Fruit fly (Drosophila melanogaster): ENCODE results near the gene Ccp84Ab.

Ccp84Ab gene

dm6 chr3R:6692432-6692831, 10.2 kb downstream of the Ccp84Ab start, which contains the start of gene Ccp84Ad:
TSS of gene Ccp84Ad (plus strand) at chr3R:6692732.
- no peak for TF ChIP-seq Pif1B (GFP tag; optimal IDR thresholded peaks at IDR 0.05)

DNA sequence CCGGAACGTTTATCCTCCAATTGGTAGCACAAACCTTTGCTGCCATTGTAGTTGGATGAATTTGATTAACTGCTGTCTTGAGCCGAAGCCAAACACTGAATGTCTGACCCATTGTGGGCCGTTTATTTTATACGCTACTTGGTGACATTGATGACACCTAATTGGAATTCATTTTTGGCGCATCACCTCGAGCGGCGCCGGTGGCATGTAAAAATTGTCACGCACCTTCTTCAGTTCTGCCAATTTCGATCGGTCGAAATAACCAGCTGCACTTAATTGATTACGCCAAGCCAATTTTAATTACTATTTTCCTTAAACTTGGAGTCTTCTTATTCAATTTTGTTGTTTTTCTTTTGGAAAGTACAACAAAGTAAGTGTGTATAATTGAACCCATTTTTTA, 11.0 kb downstream of the Ccp84Ab start, which contains the start of gene Ccp84Ae:
Ccp84Ae (minus strand) TSS at position 101 of the 400 bp plus-strand sequence.
- TF ChIP-seq CG12605 (GFP tag; IDR thresholded peaks at IDR 0.05) (no peak), CG4496 (GFP tag; IDR thresholded peaks at IDR 0.05) (no peak)

dm6 chr3R:6690139-6690538, 12.5 kb downstream of the Ccp84Ab start, which contains the start of gene Ccp84Af:
TSS of gene Ccp84Af (minus strand) at chr3R:6690239.
- TF ChIP-seq CG15710 (tag; optimal IDR thresholded peaks at IDR 0.05) = no peak
- no peak for TF ChIP-seq gl (tag; optimal IDR thresholded peaks at IDR 0.05)
- TF ChIP-seq Ets98B (GFP tag; IDR thresholded peaks at IDR 0.05) = no peak
- no peak for TF ChIP-seq Snoo (tag; optimal IDR thresholded peaks at IDR 0.05)
- no peak for TF ChIP-seq CG9948 (tag; optimal IDR thresholded peaks at IDR 0.05)
- TF ChIP-seq Pif1B (GFP tag; optimal IDR thresholded peaks at IDR 0.05) = no peak
- TF ChIP-seq CG14655 (GFP tag; optimal IDR thresholded peaks at IDR 0.05) = no peak
- TF ChIP-seq CG32121 (GFP tag; IDR thresholded peaks at IDR 0.05) = no peak
- no peak for TF ChIP-seq CG17806 (tag; optimal IDR thresholded peaks at IDR 0.05)
- TF ChIP-seq Pif1A (GFP tag; optimal IDR thresholded peaks at IDR 0.05) = no peak
- no peak for TF ChIP-seq CG8159 (tag; optimal IDR thresholded peaks at IDR 0.05)
- TF ChIP-seq CG13204 (GFP tag; optimal IDR thresholded peaks at IDR 0.05) = no peak
- TF ChIP-seq EcR (GFP tag; optimal IDR thresholded peaks at IDR 0.05) = no peak
- no peak for TF ChIP-seq D1 (tag; optimal IDR thresholded peaks at IDR 0.05)
- TF ChIP-seq fd96Ca (GFP tag; IDR thresholded peaks at IDR 0.05) = no peak
- no peak for TF ChIP-seq CG4496 (GFP tag; IDR thresholded peaks at IDR 0.05)

DNA sequence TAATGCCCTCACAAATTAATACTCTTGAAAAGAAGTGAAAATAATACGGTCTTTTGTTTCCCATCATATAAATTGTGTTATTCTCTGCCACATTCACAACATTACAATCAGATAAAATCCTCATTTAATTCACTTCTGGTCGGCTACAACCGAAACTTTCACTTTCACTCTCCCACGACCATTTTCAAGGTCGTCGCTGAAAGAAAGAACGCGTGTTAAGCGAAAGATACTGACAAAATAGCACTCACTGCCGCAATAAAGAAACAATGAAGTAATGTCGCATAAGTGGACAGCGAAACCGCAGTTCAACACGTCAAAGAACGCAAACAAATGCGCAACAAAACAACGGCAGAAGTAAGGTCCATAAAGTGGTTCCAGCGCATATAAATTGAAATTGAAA, 14.5 kb downstream of the Ccp84Ab start:
- TF ChIP-seq CG14655 (GFP tag; optimal IDR thresholded peaks at IDR 0.05) = no peak
- TF ChIP-seq Snoo (tag; optimal IDR thresholded peaks at IDR 0.05) = no peak
- no peak for TF ChIP-seq CG13204 (GFP tag; optimal IDR thresholded peaks at IDR 0.05)
- TF ChIP-seq CG8301 (tag; optimal IDR thresholded peaks at IDR 0.05) = no peak
- no peak for TF ChIP-seq CG17806 (tag; optimal IDR thresholded peaks at IDR 0.05)
- TF ChIP-seq CG15710 (tag; optimal IDR thresholded peaks at IDR 0.05) = no peak
- no peak for TF ChIP-seq Ets98B (GFP tag; IDR thresholded peaks at IDR 0.05)
- no peak for TF ChIP-seq CG12605 (GFP tag; IDR thresholded peaks at IDR 0.05)
- TF ChIP-seq CG34367 (tag; optimal IDR thresholded peaks at IDR 0.05) = no peak
- TF ChIP-seq EcR (GFP tag; optimal IDR thresholded peaks at IDR 0.05) = no peak
- TF ChIP-seq rn (GFP tag; IDR thresholded peaks at IDR 0.05) = no peak
- no peak for TF ChIP-seq CG8159 (tag; optimal IDR thresholded peaks at IDR 0.05)
- no peak for TF ChIP-seq CG32121 (GFP tag; IDR thresholded peaks at IDR 0.05)
- no peak for TF ChIP-seq CG9948 (tag; optimal IDR thresholded peaks at IDR 0.05)
- no peak for TF ChIP-seq Pif1A (GFP tag; optimal IDR thresholded peaks at IDR 0.05)
- TF ChIP-seq Pif1B (GFP tag; optimal IDR thresholded peaks at IDR 0.05) = no peak
- TF ChIP-seq CG10348 (GFP tag; IDR thresholded peaks at IDR 0.05) = no peak
- TF ChIP-seq CG4496 (GFP tag; IDR thresholded peaks at IDR 0.05) = no peak

DNA sequence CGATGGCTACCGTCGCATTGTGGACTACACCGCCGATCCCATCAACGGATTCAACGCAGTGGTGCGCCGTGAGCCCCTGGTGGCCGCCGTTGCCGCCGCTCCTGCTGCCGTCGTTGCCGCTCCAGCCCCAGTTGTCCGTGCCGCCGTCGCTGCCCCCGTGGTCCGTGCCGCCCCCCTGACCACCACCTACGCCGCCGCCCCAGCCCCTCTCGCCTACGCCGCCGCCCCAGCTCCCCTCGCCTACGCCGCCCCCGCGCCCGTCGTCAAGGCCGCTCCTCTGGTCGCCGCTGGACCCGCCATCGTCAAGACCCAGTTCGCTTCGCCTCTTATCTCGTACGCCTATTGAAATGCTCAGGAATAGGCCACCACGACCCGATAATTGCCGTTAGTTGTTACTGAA, 15.5 kb downstream of the Ccp84Ab start:
- TF ChIP-seq CG13204 (GFP tag; optimal IDR thresholded peaks at IDR 0.05) = no peak
- no peak for TF ChIP-seq EcR (GFP tag; optimal IDR thresholded peaks at IDR 0.05)
- TF ChIP-seq CG14655 (GFP tag; optimal IDR thresholded peaks at IDR 0.05) = no peak
- no peak for TF ChIP-seq Ets98B (GFP tag; IDR thresholded peaks at IDR 0.05)
- TF ChIP-seq Pif1A (GFP tag; optimal IDR thresholded peaks at IDR 0.05) = no peak
- no peak for TF ChIP-seq gl (tag; optimal IDR thresholded peaks at IDR 0.05)
- no peak for TF ChIP-seq Pif1B (GFP tag; optimal IDR thresholded peaks at IDR 0.05)
- TF ChIP-seq CG10348 (GFP tag; IDR thresholded peaks at IDR 0.05) = no peak
- TF ChIP-seq CG4496 (GFP tag; IDR thresholded peaks at IDR 0.05) = no peak
- TF ChIP-seq rn (GFP tag; IDR thresholded peaks at IDR 0.05) = no peak
- TF ChIP-seq CG9948 (tag; optimal IDR thresholded peaks at IDR 0.05) = no peak
- TF ChIP-seq Snoo (tag; optimal IDR thresholded peaks at IDR 0.05) = no peak
- TF ChIP-seq CG32121 (GFP tag; IDR thresholded peaks at IDR 0.05) = no peak
- TF ChIP-seq CG8159 (tag; optimal IDR thresholded peaks at IDR 0.05) = no peak

dm6 chr3R:6686428-6686827, 16.2 kb downstream of the Ccp84Ab start, which contains the start of gene Ccp84Ag:
TSS of gene Ccp84Ag (plus strand) at chr3R:6686728.
- TF ChIP-seq CG10348 (GFP tag; IDR thresholded peaks at IDR 0.05) (no peak), Ets98B (GFP tag; IDR thresholded peaks at IDR 0.05) (no peak), gl (tag; optimal IDR thresholded peaks at IDR 0.05) (no peak), CG17806 (tag; optimal IDR thresholded peaks at IDR 0.05) (no peak), Pif1A (GFP tag; optimal IDR thresholded peaks at IDR 0.05) (no peak), Snoo (tag; optimal IDR thresholded peaks at IDR 0.05) (no peak)

DNA sequence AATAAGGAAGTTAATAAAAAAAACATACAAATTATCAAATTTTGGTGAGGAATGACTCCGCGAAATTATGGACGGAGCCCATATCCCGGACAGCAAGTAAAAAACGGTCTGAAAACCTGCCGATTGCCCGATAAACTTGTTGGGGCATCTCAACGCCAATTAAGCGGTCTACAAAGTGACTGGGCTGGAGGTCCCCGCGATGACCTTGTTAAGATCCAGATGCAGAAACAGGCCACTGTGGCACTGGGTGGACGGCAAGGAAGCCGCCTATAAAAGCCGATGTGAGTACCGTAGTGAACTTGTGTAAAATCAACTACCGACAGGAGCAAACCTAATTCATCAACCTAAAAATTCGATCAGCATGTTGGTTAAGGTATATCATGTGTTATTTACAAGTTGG, 18.5 kb downstream of the Ccp84Ab start, which contains the start of gene Edg84A:
Edg84A (plus strand) TSS at position 301 of the 400 bp plus-strand sequence.
- TF ChIP-seq rn (GFP tag; IDR thresholded peaks at IDR 0.05) = no peak

- TF ChIP-seq D1 (tag; optimal IDR thresholded peaks at IDR 0.05) (peak; percentile 74), CG32121 (GFP tag; IDR thresholded peaks at IDR 0.05) (no peak)
Measured at dm6 chr3R:6683671-6684070, 19.0 kb downstream of the Ccp84Ab start.
